Worm (Caenorhabditis elegans): ENCODE results near the gene pag-3.
A peak's percentile ranks its signal among the peaks of the same experiment; 100 is the strongest.
"Not testable (repeated sequence)": the region's sequence is repeated elsewhere in the genome, so short reads cannot be mapped to it uniquely, and the experiment has no call there.

pag-3 gene

DNA sequence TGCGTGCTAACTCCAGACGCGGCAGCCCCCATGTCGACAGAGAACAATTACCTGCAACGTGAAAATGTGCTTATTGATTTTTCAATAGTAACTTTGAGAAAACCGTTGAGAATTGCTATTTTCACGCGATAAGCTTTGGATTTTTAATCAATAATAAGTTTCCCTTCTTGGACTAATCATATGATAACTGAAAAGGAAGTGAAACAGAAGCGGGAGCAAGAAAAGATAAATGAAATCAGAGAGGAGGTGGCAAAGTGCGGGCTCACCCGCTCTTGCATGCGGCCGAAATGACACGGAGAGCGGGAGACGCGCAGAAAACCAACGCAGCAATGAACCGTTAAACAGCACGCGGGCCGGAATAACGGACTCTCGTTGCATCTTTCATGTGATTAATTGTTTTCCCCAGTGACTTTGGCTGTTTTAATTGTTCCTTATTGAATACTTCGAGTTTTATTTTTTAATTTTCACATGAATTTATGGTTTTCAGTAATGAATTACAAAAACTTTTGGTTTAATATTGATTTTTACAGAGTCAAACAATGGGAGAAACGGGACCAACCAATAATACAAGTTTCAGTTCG, 15.9 kb upstream of the pag-3 start, which contains the start of the genes flwr-1 and tbc-1 (continued):
- TF ChIP-seq attf-5 (GFP tag; optimal IDR thresholded peaks at IDR 0.05) (peak; percentile 35), dox-1 (GFP tag; IDR thresholded peaks at IDR 0.05) (no peak), ceh-100 (GFP tag; IDR thresholded peaks at IDR 0.05) (no peak), nfyb-1 (GFP tag; IDR thresholded peaks at IDR 0.05) (no peak)

DNA sequence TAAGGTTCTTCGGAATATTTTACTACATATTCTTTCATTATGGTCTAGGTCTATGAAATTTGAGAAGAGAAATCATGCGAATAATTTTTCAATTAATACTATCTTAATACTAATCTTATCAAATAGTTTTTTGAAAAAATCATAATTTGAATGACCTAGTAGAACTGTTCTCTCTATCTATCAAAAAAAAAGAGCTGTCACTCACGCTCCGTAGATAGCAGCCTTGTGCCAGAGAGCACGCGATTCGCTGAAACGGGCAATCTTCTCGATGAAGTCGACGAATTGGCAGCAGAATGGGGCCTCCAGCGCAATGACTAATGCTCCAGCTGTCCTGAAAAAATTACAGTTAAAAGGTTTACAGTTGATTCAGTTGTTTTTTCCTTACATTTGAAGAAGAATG, 15.2 kb upstream of the pag-3 start:
- TF ChIP-seq B0336.3 (GFP tag; IDR thresholded peaks at IDR 0.05) (no peak), nhr-80 (tag; optimal IDR thresholded peaks at IDR 0.05) (peak; percentile 73), ekl-4 (GFP tag; IDR thresholded peaks at IDR 0.05) (no peak), egl-18 (GFP tag; IDR thresholded peaks at IDR 0.05) (no peak), let-526 (GFP tag; IDR thresholded peaks at IDR 0.05) (no peak), Y95B8A.8 (GFP tag; IDR thresholded peaks at IDR 0.05) (no peak), hsf-1 (GFP tag; IDR thresholded peaks at IDR 0.05) (no peak), let-607 (tag; optimal IDR thresholded peaks at IDR 0.05) (peak in 1 of 2 experiments; percentile 18), Y53G8AR.9 (GFP tag; conservative IDR thresholded peaks at IDR 0.05) (0 out of 2 replicates have a peak, but pooled peaks have one; percentile 39)

DNA sequence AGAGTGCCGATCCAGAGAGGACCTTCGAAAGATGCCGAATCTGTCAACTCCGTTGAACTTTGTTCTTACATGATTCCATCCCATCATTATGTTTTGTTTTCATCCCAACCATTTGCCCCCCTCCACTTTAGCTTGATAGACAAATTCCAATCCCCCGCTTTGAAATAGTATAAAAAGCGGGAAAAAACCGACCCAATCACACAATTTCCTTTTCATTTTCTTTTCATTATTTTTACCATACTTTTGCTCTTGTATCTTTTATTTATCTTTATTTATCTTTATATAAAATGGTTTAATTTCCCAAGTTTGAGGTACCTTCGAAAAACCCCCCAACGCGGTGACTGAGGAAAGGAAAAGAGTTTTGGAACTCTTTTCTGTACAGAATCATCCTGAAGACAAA, 12.1 kb upstream of the pag-3 start, which contains the start of gene F20D1.22:
TSS of gene F20D1.22 (plus strand) at position 301 of the 400 bp plus-strand sequence.
- not testable (repeated sequence) for TF ChIP-seq aptf-2 (GFP tag; conservative IDR thresholded peaks at IDR 0.05); snpc-4 (GFP tag; optimal IDR thresholded peaks at IDR 0.05); snpc-4 (tag; optimal IDR thresholded peaks at IDR 0.05); tbp1 (GFP tag; optimal IDR thresholded peaks at IDR 0.05)

DNA sequence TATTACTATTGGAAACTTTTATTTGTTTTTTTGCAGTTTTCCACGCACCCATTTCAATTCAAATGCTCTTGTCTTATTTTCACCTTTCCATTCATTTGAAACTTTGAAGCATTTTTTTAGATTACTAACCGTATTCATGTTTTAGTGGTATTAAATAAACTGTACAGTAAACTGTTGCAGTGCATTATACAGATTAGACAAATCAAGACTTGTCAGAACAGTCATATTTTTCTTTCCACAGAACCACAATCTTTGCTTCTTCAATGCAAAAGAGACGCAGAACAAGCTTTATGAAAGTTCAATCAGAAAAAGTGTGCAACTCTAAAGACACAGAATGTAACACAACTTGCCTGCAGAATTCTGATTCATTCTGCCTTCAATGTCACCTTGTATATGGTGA, 11.3 kb upstream of the pag-3 start, which contains the start of gene F45B8.5:
TSS of gene F45B8.5 (plus strand) at position 301 of the 400 bp plus-strand sequence.
- TF ChIP-seq xnd-1 (tag; optimal IDR thresholded peaks at IDR 0.05) (no peak), madf-10 (tag; optimal IDR thresholded peaks at IDR 0.05) (no peak), nhr-27 (tag; optimal IDR thresholded peaks at IDR 0.05) (no peak), lsl-1 (GFP tag; optimal IDR thresholded peaks at IDR 0.05) (no peak), hmg-1.2 (GFP tag; IDR thresholded peaks at IDR 0.05) (no peak), egl-18 (GFP tag; IDR thresholded peaks at IDR 0.05) (no peak)

DNA sequence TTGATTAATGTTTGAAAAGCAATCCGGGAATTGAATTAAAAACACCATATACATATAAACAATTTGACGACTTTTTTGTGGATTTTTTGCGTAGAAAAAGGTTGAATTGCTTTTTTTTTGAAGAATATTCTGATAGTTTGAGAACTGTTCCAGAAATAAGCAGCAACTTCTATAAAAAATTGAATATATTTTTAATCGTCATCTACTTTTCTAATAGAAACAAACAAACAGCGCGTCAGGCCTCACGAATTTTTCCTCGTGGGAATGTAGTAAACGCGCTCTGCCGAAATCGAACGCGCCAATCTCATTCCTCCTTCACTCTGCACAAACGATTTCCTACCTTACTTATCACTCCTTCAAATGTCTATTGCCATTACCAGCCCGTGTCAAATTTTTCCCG, 9.8 kb upstream of the pag-3 start, which contains the start of gene rgs-11:
TSS of gene rgs-11 (plus strand) at position 301 of the 400 bp plus-strand sequence.
- TF ChIP-seq snpc-1.3 (tag; optimal IDR thresholded peaks at IDR 0.05; ENCODE audit: insufficient read depth) (no peak), aptf-2 (GFP tag; conservative IDR thresholded peaks at IDR 0.05) (peak; percentile 66; the same call in 1 of the 2 replicates), ccch-3 (GFP tag; optimal IDR thresholded peaks at IDR 0.05) (no peak), lir-1 (GFP tag; conservative IDR thresholded peaks at IDR 0.05) (no peak), tbp1 (GFP tag; optimal IDR thresholded peaks at IDR 0.05) (no peak)

DNA sequence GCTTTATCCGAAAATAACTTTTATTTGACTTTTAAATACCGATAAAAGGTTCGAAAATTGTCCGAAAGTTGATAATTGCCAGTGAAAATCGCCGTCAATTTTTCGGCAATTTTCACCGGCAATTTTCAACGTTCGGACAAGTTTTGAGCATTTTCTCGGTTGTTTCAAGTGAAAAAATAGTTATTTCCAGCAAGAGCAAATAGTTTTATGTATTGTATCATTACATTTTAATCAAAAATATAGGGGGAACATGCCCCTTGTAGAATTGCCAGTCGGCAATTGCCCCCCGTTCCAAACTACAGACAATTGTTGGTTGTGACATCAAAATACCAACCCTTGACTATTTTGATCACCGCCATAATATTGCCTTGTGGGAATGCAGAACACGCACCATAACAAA, 8.0 kb upstream of the pag-3 start, which contains the start of gene rgs-10:
TSS of gene rgs-10 (plus strand) at position 301 of the 400 bp plus-strand sequence.
- TF ChIP-seq pha-4 (tag; optimal IDR thresholded peaks at IDR 0.05) (no peak), aptf-2 (GFP tag; conservative IDR thresholded peaks at IDR 0.05) (peak; percentile 77; the same call in 1 of the 2 replicates)

DNA sequence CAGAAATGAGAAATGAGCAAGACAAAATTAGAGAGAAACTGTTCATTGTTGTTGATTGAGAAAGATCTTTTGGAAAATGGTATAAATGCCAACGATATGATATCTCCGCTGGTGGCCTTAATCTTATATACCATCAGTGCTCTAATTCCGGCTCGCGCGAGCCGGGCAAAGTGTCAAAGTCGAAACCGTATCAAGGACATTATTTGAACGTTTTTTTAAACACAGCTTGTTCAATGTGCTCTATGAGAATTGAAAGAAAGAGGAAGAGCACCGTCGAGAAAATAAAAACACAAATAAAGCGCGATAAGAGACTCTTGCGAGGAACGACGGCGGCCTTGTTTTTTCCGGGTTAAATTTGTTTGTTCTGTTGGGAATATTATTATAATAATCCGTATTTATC, 7.0 kb upstream of the pag-3 start, which contains the start of gene idpp-3:
TSS of gene idpp-3 (minus strand) at position 101 of the 400 bp plus-strand sequence.
- TF ChIP-seq ZK185.1 (tag; optimal IDR thresholded peaks at IDR 0.05; ENCODE audit: poor library complexity, severe bottlenecking) (no peak), hlh-26 (GFP tag; conservative IDR thresholded peaks at IDR 0.05) (no peak), nhr-27 (tag; optimal IDR thresholded peaks at IDR 0.05) (no peak), F23B12.7 (tag; optimal IDR thresholded peaks at IDR 0.05; ENCODE audit: insufficient read depth) (no peak), hrde-1 (tag; optimal IDR thresholded peaks at IDR 0.05; ENCODE audit: borderline replicate concordance) (no peak), Y53F4B.3 (GFP tag; IDR thresholded peaks at IDR 0.05) (no peak), madf-3 (GFP tag; IDR thresholded peaks at IDR 0.05) (no peak), hmg-20 (GFP tag; IDR thresholded peaks at IDR 0.05) (no peak), F10E7.11 (tag; optimal IDR thresholded peaks at IDR 0.05) (no peak), Y56A3A.18 (GFP tag; IDR thresholded peaks at IDR 0.05) (no peak), snpc-1.3 (tag; optimal IDR thresholded peaks at IDR 0.05; ENCODE audit: insufficient read depth) (no peak)
